Fruit fly (Drosophila melanogaster) whole organism, prepupa: ENCODE measurements around the gene CG31869.

ENCODE experiments used
- Blimp-1 ChIP-seq: fragments of 200-800 bp; sonication (Bioruptor generic); optimal IDR thresholded peaks from 3 replicates; lab custom pipeline; 2017; ENCODE audit warnings: missing biosample characterization, missing genetic modification characterization, mild to moderate bottlenecking, moderate library complexity, missing genetic modification reagents
- CG10631 ChIP-seq: fragments of 200-800 bp; sonication (Bioruptor generic); optimal IDR thresholded peaks from 2 replicates; lab custom pipeline; 2016; ENCODE audit warnings: missing biosample characterization, missing genetic modification characterization
- CG11762 ChIP-seq: fragments of 200-800 bp; sonication (Bioruptor generic); optimal IDR thresholded peaks from 3 replicates; lab custom pipeline; 2016; ENCODE audit warnings: missing biosample characterization, missing genetic modification characterization; ENCODE audit not compliant: insufficient read depth
- CG11902 ChIP-seq: fragments of 200-800 bp; sonication (Bioruptor generic); optimal IDR thresholded peaks from 3 replicates; lab custom pipeline; 2016; ENCODE audit warnings: missing biosample characterization, missing genetic modification characterization
- CG15336 ChIP-seq: fragments of 200-800 bp; sonication (Bioruptor generic); IDR thresholded peaks from 2 replicates; pipeline ENCODE4 v1.3.6; 2022; ENCODE audit warnings: missing biosample characterization, missing genetic modification characterization
- CG1621 ChIP-seq: fragments of 200-800 bp; sonication (Bioruptor generic); optimal IDR thresholded peaks from 3 replicates; lab custom pipeline; 2018; ENCODE audit warnings: missing biosample characterization, mild to moderate bottlenecking, missing genetic modification characterization
- CG16779 ChIP-seq: fragments of 200-800 bp; sonication (Bioruptor generic); optimal IDR thresholded peaks from 3 replicates; lab custom pipeline; 2017; ENCODE audit warnings: missing biosample characterization, mild to moderate bottlenecking, missing genetic modification characterization
- CG3032 ChIP-seq: fragments of 200-800 bp; optimal IDR thresholded peaks from 2 replicates; lab custom pipeline; 2019; ENCODE audit warnings: missing biosample characterization, mild to moderate bottlenecking, missing genetic modification characterization, moderate library complexity
- CG31627 ChIP-seq: fragments of 200-800 bp; sonication (Bioruptor generic); optimal IDR thresholded peaks from 3 replicates; lab custom pipeline; 2016; ENCODE audit warnings: missing biosample characterization, missing genetic modification characterization
- CG32006 ChIP-seq: fragments of 200-800 bp; sonication (Bioruptor generic); optimal IDR thresholded peaks from 3 replicates; lab custom pipeline; 2017; ENCODE audit warnings: missing biosample characterization, mild to moderate bottlenecking, missing genetic modification characterization
- CG34406 ChIP-seq: fragments of 200-800 bp; sonication (Bioruptor generic); optimal IDR thresholded peaks from 3 replicates; lab custom pipeline; 2016; ENCODE audit warnings: missing biosample characterization, missing genetic modification characterization
- CG3919 ChIP-seq: fragments of 200-800 bp; sonication (Bioruptor generic); optimal IDR thresholded peaks from 3 replicates; lab custom pipeline; 2016; ENCODE audit warnings: missing biosample characterization, missing genetic modification characterization
- CG4318 ChIP-seq: fragments of 200-800 bp; sonication (Bioruptor generic); optimal IDR thresholded peaks from 3 replicates; lab custom pipeline; 2017; ENCODE audit warnings: missing biosample characterization, mild to moderate bottlenecking, missing genetic modification characterization
- CG6792 ChIP-seq: fragments of 200-800 bp; sonication (Bioruptor generic); optimal IDR thresholded peaks from 3 replicates; lab custom pipeline; 2016; ENCODE audit warnings: missing biosample characterization, missing genetic modification characterization
- CG6808 ChIP-seq: fragments of 200-800 bp; sonication (Bioruptor generic); optimal IDR thresholded peaks from 3 replicates; lab custom pipeline; 2017; ENCODE audit warnings: missing biosample characterization, missing genetic modification characterization, mild to moderate bottlenecking, moderate library complexity, missing genetic modification reagents
- CG6854 ChIP-seq: fragments of 200-800 bp; sonication (Bioruptor generic); optimal IDR thresholded peaks from 2 replicates; lab custom pipeline; 2017; ENCODE audit warnings: missing biosample characterization, mild to moderate bottlenecking, missing genetic modification characterization
- CG8319 ChIP-seq: fragments of 200-800 bp; sonication (Bioruptor generic); optimal IDR thresholded peaks from 3 replicates; lab custom pipeline; 2016; ENCODE audit warnings: missing biosample characterization, missing genetic modification characterization
- CG8632 ChIP-seq: fragments of 200-800 bp; sonication (Bioruptor generic); optimal IDR thresholded peaks from 3 replicates; lab custom pipeline; 2016; ENCODE audit warnings: missing biosample characterization, missing genetic modification characterization
- CG9139 ChIP-seq: fragments of 200-800 bp; sonication (Bioruptor generic); optimal IDR thresholded peaks from 3 replicates; lab custom pipeline; 2017; ENCODE audit warnings: missing biosample characterization, mild to moderate bottlenecking, missing genetic modification characterization
- Eip78C ChIP-seq: fragments of 200-800 bp; sonication (Bioruptor generic); peaks from one replicate; lab custom pipeline; 2016; ENCODE audit warnings: missing biosample characterization, missing genetic modification characterization
- Eip93F ChIP-seq: fragments of 200-800 bp; sonication (Bioruptor generic); optimal IDR thresholded peaks from 2 replicates; lab custom pipeline; 2016; ENCODE audit warnings: missing biosample characterization, mild to moderate bottlenecking, missing genetic modification characterization
- Gug ChIP-seq: fragments of 200-800 bp; sonication (Bioruptor generic); IDR thresholded peaks from 2 replicates; pipeline ENCODE4 v1.3.6; 2022; ENCODE audit warnings: missing biosample characterization, missing genetic modification characterization
- Hr38 ChIP-seq: sonication (Bioruptor generic); optimal IDR thresholded peaks from 2 replicates; lab custom pipeline; 2016; ENCODE audit warnings: missing biosample characterization, missing genetic modification characterization
- Hr39 ChIP-seq: fragments of 200-800 bp; sonication (Bioruptor generic); optimal IDR thresholded peaks from 2 replicates; lab custom pipeline; 2016; ENCODE audit warnings: missing biosample characterization, missing genetic modification characterization
- Met ChIP-seq: fragments of 200-800 bp; sonication (Bioruptor generic); optimal IDR thresholded peaks from 3 replicates; lab custom pipeline; 2016; ENCODE audit warnings: missing biosample characterization, missing genetic modification characterization
- OdsH ChIP-seq: fragments of 200-800 bp; sonication (Bioruptor generic); optimal IDR thresholded peaks from 3 replicates; lab custom pipeline; 2016; ENCODE audit warnings: missing biosample characterization, missing genetic modification characterization
- Smox ChIP-seq: fragments of 200-800 bp; sonication (Bioruptor generic); optimal IDR thresholded peaks from 3 replicates; lab custom pipeline; 2016; ENCODE audit warnings: missing biosample characterization, missing genetic modification characterization
- Sox14 ChIP-seq: fragments of 200-800 bp; sonication (Bioruptor generic); optimal IDR thresholded peaks from 3 replicates; lab custom pipeline; 2016; ENCODE audit warnings: missing biosample characterization, missing genetic modification characterization
- achi ChIP-seq: fragments of 200-800 bp; sonication (Bioruptor generic); optimal IDR thresholded peaks from 3 replicates; lab custom pipeline; 2016; ENCODE audit warnings: missing biosample characterization, missing genetic modification characterization
- cyc ChIP-seq: fragments of 200-800 bp; sonication (Bioruptor generic); optimal IDR thresholded peaks from 3 replicates; lab custom pipeline; 2016; ENCODE audit warnings: missing biosample characterization, missing genetic modification characterization
- dac ChIP-seq: fragments of 200-800 bp; sonication (Bioruptor generic); optimal IDR thresholded peaks from 2 replicates; lab custom pipeline; 2017; ENCODE audit warnings: missing biosample characterization, mild to moderate bottlenecking, missing genetic modification characterization
- dsx ChIP-seq: fragments of 200-800 bp; optimal IDR thresholded peaks from 3 replicates; lab custom pipeline; 2019; ENCODE audit warnings: missing biosample characterization, mild to moderate bottlenecking, missing genetic modification characterization, moderate library complexity; ENCODE audit not compliant: poor library complexity, severe bottlenecking
- esn ChIP-seq: fragments of 200-800 bp; sonication (Bioruptor generic); optimal IDR thresholded peaks from 2 replicates; lab custom pipeline; 2016; ENCODE audit warnings: missing biosample characterization, mild to moderate bottlenecking, missing genetic modification characterization, moderate library complexity
- fd59A ChIP-seq: fragments of 200-800 bp; sonication (Bioruptor generic); optimal IDR thresholded peaks from 2 replicates; lab custom pipeline; 2017; ENCODE audit warnings: missing biosample characterization, mild to moderate bottlenecking, missing genetic modification characterization, missing genetic modification reagents
- fd85E ChIP-seq: fragments of 200-800 bp; sonication (Bioruptor generic); optimal IDR thresholded peaks from 3 replicates; lab custom pipeline; 2016; ENCODE audit warnings: missing biosample characterization, missing genetic modification characterization
- lz ChIP-seq: fragments of 200-800 bp; sonication (Bioruptor generic); optimal IDR thresholded peaks from 3 replicates; lab custom pipeline; 2016; ENCODE audit warnings: missing biosample characterization, missing genetic modification characterization
- net ChIP-seq: fragments of 200-800 bp; sonication (Bioruptor generic); optimal IDR thresholded peaks from 3 replicates; lab custom pipeline; 2016; ENCODE audit warnings: missing biosample characterization, missing genetic modification characterization
- salr ChIP-seq, 2 experiments: fragments of 200-800 bp; sonication (Bioruptor generic); optimal IDR thresholded peaks; 3 replicates each; lab custom pipeline; 2016 to 2018; ENCODE audit warnings: missing biosample characterization in 2 of 2, missing genetic modification characterization in 2 of 2, mild to moderate bottlenecking in 1 of 2
- spab ChIP-seq: fragments of 200-800 bp; sonication (Bioruptor generic); optimal IDR thresholded peaks from 2 replicates; lab custom pipeline; 2017; ENCODE audit warnings: missing biosample characterization, mild to moderate bottlenecking, missing genetic modification characterization, missing genetic modification reagents
- ss ChIP-seq, 2 experiments: fragments of 200-800 bp; sonication (Bioruptor generic); optimal IDR thresholded peaks; 2 replicates in 1 of 2; 3 replicates in 1 of 2; lab custom pipeline; 2017 to 2018; ENCODE audit warnings: mild to moderate bottlenecking in 2 of 2, missing biosample characterization in 2 of 2, missing genetic modification characterization in 2 of 2, moderate library complexity in 1 of 2
- svp ChIP-seq: fragments of 200-800 bp; sonication (Bioruptor generic); peaks from one replicate; lab custom pipeline; 2016; ENCODE audit warnings: missing biosample characterization, missing genetic modification characterization
- vri ChIP-seq: fragments of 200-800 bp; sonication (Bioruptor generic); optimal IDR thresholded peaks from 3 replicates; lab custom pipeline; 2016; ENCODE audit warnings: missing biosample characterization, mild to moderate bottlenecking, missing genetic modification characterization

Gene CG31869

DNA sequence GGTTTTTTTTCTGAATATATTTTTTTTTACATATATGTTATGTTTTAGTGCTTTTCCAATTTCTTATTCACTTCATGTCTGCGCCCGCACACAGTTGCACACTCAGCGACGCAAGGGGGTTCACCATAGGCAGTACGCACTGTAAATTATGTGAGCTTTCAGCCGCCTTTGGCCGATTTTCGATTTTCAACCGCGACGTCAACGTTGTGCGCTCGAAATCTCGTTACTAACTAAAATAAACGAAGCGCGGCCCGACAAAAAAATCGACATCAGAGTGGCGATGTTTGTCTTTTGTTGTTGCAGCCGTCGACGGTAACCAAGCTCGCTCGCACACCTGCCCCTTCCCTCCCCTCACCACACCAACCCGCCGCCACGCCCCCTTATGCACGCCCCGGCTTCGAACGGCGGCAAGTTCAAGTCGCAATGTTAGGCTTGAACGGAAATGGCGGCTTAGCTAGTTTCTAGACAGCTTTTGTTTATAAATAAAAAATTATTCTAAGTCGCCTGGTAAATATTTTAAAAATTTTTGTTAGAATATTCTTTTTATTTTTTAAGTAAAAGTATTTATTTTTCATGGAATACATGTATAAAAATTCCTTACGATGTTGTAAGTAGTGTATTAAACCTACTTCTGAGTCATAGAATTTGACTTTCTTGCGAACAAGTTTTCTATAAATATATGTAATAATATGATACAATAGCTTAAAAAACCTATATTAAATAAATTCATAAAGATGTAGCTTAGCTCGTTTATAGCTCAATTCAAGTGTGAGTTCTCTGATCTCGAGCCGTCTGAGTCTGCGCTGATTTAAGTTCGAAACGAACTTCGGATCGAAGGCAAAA, at the start of gene CG31869 (continued):
- peak; percentile 8 for TF ChIP-seq Smox (GFP tag; lab: Kevin White, UChicago)
- TF ChIP-seq CG3919 (GFP tag; lab: Kevin White, UChicago) = peak; percentile 38
- TF ChIP-seq CG6854 (GFP tag; lab: Kevin White, UChicago) = no peak
- TF ChIP-seq CG32006 (GFP tag; lab: Kevin White, UChicago) = peak; percentile 50
- peak; percentile 65 for TF ChIP-seq Eip78C (GFP tag; lab: Kevin White, UChicago)
- TF ChIP-seq CG3032 = peak; percentile 1
- no peak for TF ChIP-seq CG6808 (GFP tag; lab: Kevin White, UChicago)
- no peak for TF ChIP-seq CG9139 (GFP tag; lab: Kevin White, UChicago)
- TF ChIP-seq Hr38 = no peak
- TF ChIP-seq CG11902 (GFP tag; lab: Kevin White, UChicago) = peak; percentile 17

DNA sequence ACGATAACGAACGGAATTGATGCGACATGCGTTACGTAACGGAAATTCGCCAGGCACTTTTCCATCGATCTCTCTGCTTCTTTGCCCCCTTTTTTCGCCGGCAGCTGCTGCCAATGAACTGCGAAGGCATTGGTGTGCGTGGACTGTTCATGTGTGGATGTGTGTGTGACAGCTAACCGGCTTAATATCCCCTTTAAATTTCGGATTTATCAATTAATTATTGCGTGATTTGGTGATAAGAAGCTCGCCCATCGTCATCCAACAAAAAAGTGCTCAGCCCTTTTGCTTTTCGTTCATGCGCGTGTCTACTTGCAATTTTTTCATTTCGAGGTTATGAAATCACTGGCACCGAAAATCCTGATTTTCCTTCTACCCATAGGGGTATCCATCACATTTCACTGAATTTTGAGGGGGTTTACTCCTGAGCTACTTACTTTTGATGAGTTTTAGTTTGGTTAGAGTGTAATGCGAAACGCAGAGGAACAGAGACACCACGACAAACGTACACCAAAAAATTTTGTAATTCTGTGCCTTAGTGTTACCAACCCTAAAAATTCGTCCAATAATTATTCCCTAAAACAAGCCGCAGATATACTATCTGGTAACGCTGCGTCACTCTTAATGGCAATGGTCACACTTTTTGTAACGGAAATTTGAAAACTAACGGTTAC, 49.5 kb upstream of the CG31869 start, which contains the start of gene porin:
Gene porin (minus strand): TSS at position 529 of the 671 bp plus-strand sequence.
- TF ChIP-seq CG3919 (GFP tag; lab: Kevin White, UChicago) (no peak), salr (GFP tag; optimal IDR thresholded peaks at IDR 0.05; lab: Kevin White, UChicago) (no peak), CG8632 (no peak), ss (GFP tag; optimal IDR thresholded peaks at IDR 0.05; lab: Kevin White, UChicago) (peak; percentile 21 to 29), esn (GFP tag; lab: Kevin White, UChicago) (peak; percentile 39), Eip78C (GFP tag; lab: Kevin White, UChicago) (peak; percentile 69), vri (GFP tag; lab: Kevin White, UChicago) (peak; percentile 96), Sox14 (GFP tag; lab: Kevin White, UChicago) (peak; percentile 11), Hr39 (GFP tag; lab: Kevin White, UChicago) (no peak), lz (GFP tag; lab: Kevin White, UChicago) (peak; percentile 13), achi (no peak), Eip93F (no peak), CG11762 (GFP tag; lab: Kevin White, UChicago) (no peak), CG6854 (GFP tag; lab: Kevin White, UChicago) (peak; percentile 13), CG9139 (GFP tag; lab: Kevin White, UChicago) (peak; percentile 17), CG6792 (GFP tag; lab: Kevin White, UChicago) (no peak), svp (GFP tag; lab: Kevin White, UChicago) (peak; percentile 26), CG31627 (no peak)

DNA sequence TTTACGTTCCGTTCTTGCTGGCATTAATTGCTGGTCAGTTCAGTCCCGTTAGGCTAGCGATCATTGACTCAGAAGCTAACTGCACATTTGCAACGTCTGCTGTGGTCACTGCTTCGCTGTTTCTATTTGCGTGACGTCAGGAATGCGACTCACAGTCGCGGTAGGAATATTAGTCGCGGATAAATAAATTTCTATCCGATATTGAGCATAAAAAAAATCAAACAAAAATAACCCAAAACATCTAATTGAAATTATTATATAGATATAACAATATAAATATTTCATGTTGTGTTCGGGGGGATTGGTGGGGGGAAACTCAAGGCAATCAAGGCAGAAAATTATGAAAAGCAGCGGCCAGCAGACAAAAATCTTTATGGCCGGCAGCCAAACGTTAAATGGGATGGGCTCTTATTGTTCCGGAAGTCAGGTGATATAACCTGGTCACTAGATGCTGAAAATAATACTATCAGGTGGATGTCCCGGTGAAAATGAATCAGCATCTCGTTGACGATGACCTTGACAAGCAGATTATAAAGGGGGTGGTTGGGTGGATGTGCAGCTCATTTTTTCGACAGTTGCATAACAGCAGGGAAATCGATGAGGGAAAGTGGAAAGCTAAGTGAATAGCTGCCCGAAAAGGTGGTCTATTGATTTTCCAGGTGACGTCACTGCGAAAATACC, 48.7 kb upstream of the CG31869 start, which contains the start of gene SmydA-3:
Gene SmydA-3 (plus strand): TSS at position 631 of the 681 bp plus-strand sequence.
- peak; percentile 50 for TF ChIP-seq CG4318 (GFP tag; lab: Kevin White, UChicago)
- no peak for TF ChIP-seq spab (GFP tag; lab: Kevin White, UChicago)
- TF ChIP-seq CG34406 = peak; percentile 49
- TF ChIP-seq svp (GFP tag; lab: Kevin White, UChicago) = no peak
- TF ChIP-seq CG16779 = no peak
- no peak for TF ChIP-seq OdsH (GFP tag; lab: Kevin White, UChicago)
- TF ChIP-seq salr (GFP tag; optimal IDR thresholded peaks at IDR 0.05; lab: Kevin White, UChicago) = peak in 1 of 2 experiments; percentile 71
- peak; percentile 51 for TF ChIP-seq Gug
- no peak for TF ChIP-seq fd85E
- no peak for TF ChIP-seq CG3032
- no peak for TF ChIP-seq CG10631 (GFP tag; lab: Kevin White, UChicago)
- no peak for TF ChIP-seq Blimp-1 (GFP tag; lab: Kevin White, UChicago)
- no peak for TF ChIP-seq Hr38
- peak; percentile 44 for TF ChIP-seq CG3919 (GFP tag; lab: Kevin White, UChicago)
- TF ChIP-seq dac (GFP tag; lab: Kevin White, UChicago) = peak; percentile 34
- TF ChIP-seq CG1621 (tag; lab: Kevin White, UChicago) = no peak
- no peak for TF ChIP-seq CG6854 (GFP tag; lab: Kevin White, UChicago)
- TF ChIP-seq CG15336 (GFP tag; lab: Robert Waterston, UW) = peak; percentile 75
- TF ChIP-seq dsx = no peak
- TF ChIP-seq CG8319 = no peak
- TF ChIP-seq CG6792 (GFP tag; lab: Kevin White, UChicago) = peak; percentile 7
- no peak for TF ChIP-seq Met (GFP tag; lab: Kevin White, UChicago)
- TF ChIP-seq Smox (GFP tag; lab: Kevin White, UChicago) = no peak
- TF ChIP-seq Sox14 (GFP tag; lab: Kevin White, UChicago) = no peak
- TF ChIP-seq net (GFP tag; lab: Kevin White, UChicago) = peak; percentile 66
- TF ChIP-seq fd59A (GFP tag; lab: Kevin White, UChicago) = peak; percentile 11
- no peak for TF ChIP-seq cyc (GFP tag; lab: Kevin White, UChicago)
